Worm (Caenorhabditis elegans): ENCODE results near the gene Y64H9A.2.
A peak's percentile ranks its signal among the peaks of the same experiment; 100 is the strongest.

Gene Y64H9A.2

ce11 chrX:5018062-5018653 is 25.6 kb upstream of the Y64H9A.2 start:
- TF ChIP-seq hmbx-1 (tag; optimal IDR thresholded peaks at IDR 0.05) (no peak), ceh-13 (GFP tag; optimal IDR thresholded peaks at IDR 0.05) (no peak), tbx-37 (GFP tag; conservative IDR thresholded peaks at IDR 0.05) (no peak), flt-1 (GFP tag; IDR thresholded peaks at IDR 0.05) (no peak), pes-1 (GFP tag; IDR thresholded peaks at IDR 0.05) (no peak), B0310.2 (tag; optimal IDR thresholded peaks at IDR 0.05) (no peak), ceh-36 (tag; optimal IDR thresholded peaks at IDR 0.05) (no peak), tbx-11 (GFP tag; IDR thresholded peaks at IDR 0.05) (no peak), scrt-1 (GFP tag; IDR thresholded peaks at IDR 0.05) (no peak), F13C5.2 (tag; optimal IDR thresholded peaks at IDR 0.05) (no peak), hmg-4 (GFP tag; optimal IDR thresholded peaks at IDR 0.05) (no peak), ama-1 (optimal IDR thresholded peaks at IDR 0.05) (no peak), sea-1 (GFP tag; conservative IDR thresholded peaks at IDR 0.05) (no peak), tra-4 (tag; optimal IDR thresholded peaks at IDR 0.05) (no peak), aly-1 (tag; optimal IDR thresholded peaks at IDR 0.05) (no peak)

- TF ChIP-seq flt-1 (GFP tag; IDR thresholded peaks at IDR 0.05) (no peak), tbx-37 (GFP tag; conservative IDR thresholded peaks at IDR 0.05) (no peak), tra-4 (tag; optimal IDR thresholded peaks at IDR 0.05) (no peak), ceh-13 (GFP tag; optimal IDR thresholded peaks at IDR 0.05) (no peak)
Observed at ce11 chrX:5020996-5021395, 22.8 kb upstream of the Y64H9A.2 start, which contains the start of gene ZC449.2. Gene ZC449.2, plus strand, starts transcription at chrX:5021285.

ce11 chrX:5022682-5023081 is 21.1 kb upstream of the Y64H9A.2 start:
- TF ChIP-seq ceh-36 (tag; optimal IDR thresholded peaks at IDR 0.05) (peak; percentile 42), ets-7 (tag; optimal IDR thresholded peaks at IDR 0.05) (no peak), hnd-1 (tag; optimal IDR thresholded peaks at IDR 0.05) (peak; percentile 21), ceh-13 (GFP tag; optimal IDR thresholded peaks at IDR 0.05) (peak; percentile 34), tra-4 (tag; optimal IDR thresholded peaks at IDR 0.05) (no peak), flt-1 (GFP tag; IDR thresholded peaks at IDR 0.05) (peak; percentile 81), ama-1 (optimal IDR thresholded peaks at IDR 0.05) (no peak), aly-1 (tag; optimal IDR thresholded peaks at IDR 0.05) (peak; percentile 69), scrt-1 (GFP tag; IDR thresholded peaks at IDR 0.05) (peak; percentile 80), hmg-4 (GFP tag; optimal IDR thresholded peaks at IDR 0.05) (peak; percentile 72), B0310.2 (tag; optimal IDR thresholded peaks at IDR 0.05) (peak; percentile 54), tbx-11 (GFP tag; IDR thresholded peaks at IDR 0.05) (peak; percentile 79), hmbx-1 (tag; optimal IDR thresholded peaks at IDR 0.05) (no peak), pes-1 (GFP tag; IDR thresholded peaks at IDR 0.05) (peak; percentile 88), sea-1 (GFP tag; conservative IDR thresholded peaks at IDR 0.05) (peak; percentile 75), tbx-37 (GFP tag; conservative IDR thresholded peaks at IDR 0.05) (peak; percentile 77; the same call in 1 of the 2 replicates), F13C5.2 (tag; optimal IDR thresholded peaks at IDR 0.05) (no peak)

ce11 chrX:5024300-5024699 is 19.5 kb upstream of the Y64H9A.2 start, which contains the start of gene ZC449.1:
Gene ZC449.1, plus strand, starts transcription at chrX:5024420.
- TF ChIP-seq hmbx-1 (tag; optimal IDR thresholded peaks at IDR 0.05) (no peak), hnd-1 (tag; optimal IDR thresholded peaks at IDR 0.05) (no peak), ceh-13 (GFP tag; optimal IDR thresholded peaks at IDR 0.05) (no peak), tra-4 (tag; optimal IDR thresholded peaks at IDR 0.05) (no peak), scrt-1 (GFP tag; IDR thresholded peaks at IDR 0.05) (no peak), aly-1 (tag; optimal IDR thresholded peaks at IDR 0.05) (no peak), ets-7 (tag; optimal IDR thresholded peaks at IDR 0.05) (no peak), sea-1 (GFP tag; conservative IDR thresholded peaks at IDR 0.05) (no peak), hmg-4 (GFP tag; optimal IDR thresholded peaks at IDR 0.05) (no peak), ama-1 (optimal IDR thresholded peaks at IDR 0.05) (no peak), ceh-36 (tag; optimal IDR thresholded peaks at IDR 0.05) (no peak), F13C5.2 (tag; optimal IDR thresholded peaks at IDR 0.05) (no peak), tbx-37 (GFP tag; conservative IDR thresholded peaks at IDR 0.05) (no peak), flt-1 (GFP tag; IDR thresholded peaks at IDR 0.05) (no peak)

ce11 chrX:5026461-5026860 is 17.3 kb upstream of the Y64H9A.2 start:
- TF ChIP-seq flt-1 (GFP tag; IDR thresholded peaks at IDR 0.05) (no peak), F13C5.2 (tag; optimal IDR thresholded peaks at IDR 0.05) (no peak), B0310.2 (tag; optimal IDR thresholded peaks at IDR 0.05) (no peak), ama-1 (optimal IDR thresholded peaks at IDR 0.05) (no peak), aly-1 (tag; optimal IDR thresholded peaks at IDR 0.05) (no peak), tbx-37 (GFP tag; conservative IDR thresholded peaks at IDR 0.05) (no peak), scrt-1 (GFP tag; IDR thresholded peaks at IDR 0.05) (no peak), hnd-1 (tag; optimal IDR thresholded peaks at IDR 0.05) (no peak), tbx-11 (GFP tag; IDR thresholded peaks at IDR 0.05) (no peak)

- TF ChIP-seq ama-1 (optimal IDR thresholded peaks at IDR 0.05), result no peak
- no peak for TF ChIP-seq pes-1 (GFP tag; IDR thresholded peaks at IDR 0.05)
- TF ChIP-seq tra-4 (tag; optimal IDR thresholded peaks at IDR 0.05), result no peak
- TF ChIP-seq ceh-36 (tag; optimal IDR thresholded peaks at IDR 0.05), result no peak
- TF ChIP-seq flt-1 (GFP tag; IDR thresholded peaks at IDR 0.05), result no peak
- TF ChIP-seq hnd-1 (tag; optimal IDR thresholded peaks at IDR 0.05), result no peak
- no peak for TF ChIP-seq B0310.2 (tag; optimal IDR thresholded peaks at IDR 0.05)
- no peak for TF ChIP-seq hmbx-1 (tag; optimal IDR thresholded peaks at IDR 0.05)
- no peak for TF ChIP-seq scrt-1 (GFP tag; IDR thresholded peaks at IDR 0.05)
- no peak for TF ChIP-seq tbx-37 (GFP tag; conservative IDR thresholded peaks at IDR 0.05)
- TF ChIP-seq sea-1 (GFP tag; conservative IDR thresholded peaks at IDR 0.05), result no peak
- no peak for TF ChIP-seq hmg-4 (GFP tag; optimal IDR thresholded peaks at IDR 0.05)
- no peak for TF ChIP-seq aly-1 (tag; optimal IDR thresholded peaks at IDR 0.05)
- no peak for TF ChIP-seq ceh-13 (GFP tag; optimal IDR thresholded peaks at IDR 0.05)
- TF ChIP-seq F13C5.2 (tag; optimal IDR thresholded peaks at IDR 0.05), result no peak
- TF ChIP-seq ets-7 (tag; optimal IDR thresholded peaks at IDR 0.05), result no peak
- no peak for TF ChIP-seq tbx-11 (GFP tag; IDR thresholded peaks at IDR 0.05)
Observed at ce11 chrX:5027923-5028592, 15.7 kb upstream of the Y64H9A.2 start.

- TF ChIP-seq B0310.2 (tag; optimal IDR thresholded peaks at IDR 0.05) (no peak), aly-1 (tag; optimal IDR thresholded peaks at IDR 0.05) (no peak), scrt-1 (GFP tag; IDR thresholded peaks at IDR 0.05) (no peak), tbx-11 (GFP tag; IDR thresholded peaks at IDR 0.05) (no peak), hmbx-1 (tag; optimal IDR thresholded peaks at IDR 0.05) (no peak), tbx-37 (GFP tag; conservative IDR thresholded peaks at IDR 0.05) (no peak), hmg-4 (GFP tag; optimal IDR thresholded peaks at IDR 0.05) (no peak), sea-1 (GFP tag; conservative IDR thresholded peaks at IDR 0.05) (no peak), flt-1 (GFP tag; IDR thresholded peaks at IDR 0.05) (no peak), pes-1 (GFP tag; IDR thresholded peaks at IDR 0.05) (no peak), hnd-1 (tag; optimal IDR thresholded peaks at IDR 0.05) (no peak), ceh-13 (GFP tag; optimal IDR thresholded peaks at IDR 0.05) (no peak), F13C5.2 (tag; optimal IDR thresholded peaks at IDR 0.05) (no peak), ceh-36 (tag; optimal IDR thresholded peaks at IDR 0.05) (no peak), ama-1 (optimal IDR thresholded peaks at IDR 0.05) (no peak), tra-4 (tag; optimal IDR thresholded peaks at IDR 0.05) (no peak)
Observed at ce11 chrX:5028593-5028955, 15.2 kb upstream of the Y64H9A.2 start.
